Worm (Caenorhabditis elegans): Measurements from ENCODE around the gene sup-26.
A peak's percentile ranks its signal among the peaks of the same experiment; 100 is the strongest.

The sup-26 gene

ce11 chrIII:4313061-4313962 lies 33.3 kb upstream of the sup-26 start, which contains the start of the genes evl-14 and dcn-1 (continued):
- no peak for TF ChIP-seq sox-2 (GFP tag; IDR thresholded peaks at IDR 0.05)

- TF ChIP-seq hlh-13 (GFP tag; optimal IDR thresholded peaks at IDR 0.05) (no peak), che-1 (tag; optimal IDR thresholded peaks at IDR 0.05) (no peak), lim-6 (tag; optimal IDR thresholded peaks at IDR 0.05) (no peak), hlh-30 (tag; optimal IDR thresholded peaks at IDR 0.05; ENCODE audit: insufficient read depth) (no peak), pros-1 (tag; optimal IDR thresholded peaks at IDR 0.05) (no peak), elt-4 (tag; optimal IDR thresholded peaks at IDR 0.05) (no peak), ceh-45 (GFP tag; IDR thresholded peaks at IDR 0.05) (no peak), sox-4 (tag; optimal IDR thresholded peaks at IDR 0.05) (no peak), Y22D7AL.16 (tag; optimal IDR thresholded peaks at IDR 0.05) (no peak), unc-42 (tag; optimal IDR thresholded peaks at IDR 0.05) (no peak), K02D7.2 (tag; optimal IDR thresholded peaks at IDR 0.05) (no peak), F13H6.1 (tag; optimal IDR thresholded peaks at IDR 0.05) (no peak), nhr-11 (tag; optimal IDR thresholded peaks at IDR 0.05) (no peak)
These were observed 29.3 kb upstream of the sup-26 start for ce11 chrIII:4309303-4309702.

DNA sequence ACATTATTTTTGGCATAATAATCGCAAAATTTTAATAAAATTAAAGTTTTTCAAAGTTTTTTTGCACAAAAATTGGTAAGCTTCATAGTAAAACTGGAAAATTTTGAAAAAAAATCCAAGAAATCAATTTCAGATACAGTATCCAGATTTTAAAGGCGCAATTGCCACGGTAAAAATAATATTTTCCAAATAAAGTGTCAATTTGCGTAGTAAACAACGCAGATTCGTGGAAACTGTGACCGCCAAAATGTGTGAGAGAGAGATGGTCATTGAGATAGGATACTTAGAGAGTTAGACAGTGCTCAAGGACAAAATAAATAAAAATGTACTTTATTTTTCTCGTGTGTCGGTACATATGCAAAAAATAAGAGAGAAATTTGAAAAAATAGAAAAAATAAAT lies 22.8 kb upstream of the sup-26 start:
- TF ChIP-seq ceh-31 (tag; optimal IDR thresholded peaks at IDR 0.05) (no peak), ttx-3 (tag; optimal IDR thresholded peaks at IDR 0.05) (no peak), hlh-13 (GFP tag; optimal IDR thresholded peaks at IDR 0.05) (no peak), hlh-15 (tag; optimal IDR thresholded peaks at IDR 0.05) (no peak), Y22D7AL.16 (tag; optimal IDR thresholded peaks at IDR 0.05) (no peak), fkh-6 (tag; optimal IDR thresholded peaks at IDR 0.05) (no peak), tbx-7 (tag; optimal IDR thresholded peaks at IDR 0.05) (no peak), lim-6 (tag; optimal IDR thresholded peaks at IDR 0.05) (no peak), nhr-232 (tag; optimal IDR thresholded peaks at IDR 0.05) (no peak), elt-4 (tag; optimal IDR thresholded peaks at IDR 0.05) (no peak), pax-1 (tag; optimal IDR thresholded peaks at IDR 0.05) (no peak), hlh-8 (tag; optimal IDR thresholded peaks at IDR 0.05) (no peak), ceh-19 (GFP tag; optimal IDR thresholded peaks at IDR 0.05) (no peak)

ce11 chrIII:4302293-4302692 lies 22.3 kb upstream of the sup-26 start, which contains the start of gene R10E4.9:
R10E4.9 (minus strand) TSS chrIII:4302393.
- TF ChIP-seq ceh-6 (GFP tag; optimal IDR thresholded peaks at IDR 0.05) (no peak), eyg-1 (tag; optimal IDR thresholded peaks at IDR 0.05) (no peak), T23F11.4 (GFP tag; optimal IDR thresholded peaks at IDR 0.05) (no peak)

DNA sequence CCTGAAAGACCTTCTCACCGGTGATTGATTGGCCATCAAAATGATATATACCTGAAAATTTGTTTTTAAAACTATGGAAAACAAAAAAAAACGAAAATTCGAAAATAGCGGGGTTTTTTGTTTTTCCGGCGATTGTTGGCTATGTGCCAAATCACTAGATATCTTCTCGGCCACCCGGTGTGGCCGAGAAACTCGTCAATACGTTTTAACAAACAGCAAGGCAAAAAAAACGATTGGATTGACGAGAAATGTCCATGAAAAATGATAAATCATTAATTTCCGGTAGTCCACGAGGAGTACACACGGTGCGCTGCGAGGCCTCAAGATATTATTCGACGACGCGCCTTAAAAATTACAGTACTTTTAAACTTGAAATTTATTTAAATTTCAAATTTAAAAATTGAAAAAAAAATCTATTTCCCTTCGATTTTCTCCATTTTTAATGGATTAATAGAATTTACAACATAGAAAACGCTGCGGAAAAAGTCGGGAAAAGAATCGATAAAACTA lies 21.0 kb upstream of the sup-26 start, which contains the start of gene R10E4.11:
R10E4.11 (minus strand) TSS at position 51 of the 510 bp plus-strand sequence.
- TF ChIP-seq elt-2 (tag; optimal IDR thresholded peaks at IDR 0.05) (no peak), ceh-48 (tag; optimal IDR thresholded peaks at IDR 0.05) (peak; percentile 75)

- TF ChIP-seq hlh-30 (tag; optimal IDR thresholded peaks at IDR 0.05; ENCODE audit: insufficient read depth) = no peak
- TF ChIP-seq rnt-1 (tag; optimal IDR thresholded peaks at IDR 0.05) = no peak
- no peak for TF ChIP-seq ceh-14 (tag; optimal IDR thresholded peaks at IDR 0.05)
- no peak for TF ChIP-seq syd-9 (tag; optimal IDR thresholded peaks at IDR 0.05)
- no peak for TF ChIP-seq hlh-15 (tag; optimal IDR thresholded peaks at IDR 0.05)
- TF ChIP-seq ceh-9 (tag; optimal IDR thresholded peaks at IDR 0.05) = no peak
- TF ChIP-seq pha-4 (tag; optimal IDR thresholded peaks at IDR 0.05) = no peak
- TF ChIP-seq fkh-6 (tag; optimal IDR thresholded peaks at IDR 0.05) = no peak
- no peak for TF ChIP-seq odd-2 (tag; optimal IDR thresholded peaks at IDR 0.05)
- TF ChIP-seq hlh-8 (tag; optimal IDR thresholded peaks at IDR 0.05) = no peak
- TF ChIP-seq ceh-45 (GFP tag; IDR thresholded peaks at IDR 0.05) = no peak
- TF ChIP-seq Y22D7AL.16 (tag; optimal IDR thresholded peaks at IDR 0.05) = no peak
These were observed 14.3 kb upstream of the sup-26 start, which contains the start of the genes nth-1 and R10E4.7 for ce11 chrIII:4294153-4294862. nth-1 (minus strand) TSS chrIII:4294253. R10E4.7 (plus strand) TSS chrIII:4294812.

Data from whole organism, late embryonic.